Worm (Caenorhabditis elegans): Measurements from ENCODE around the gene F45G2.9.

- TF ChIP-seq ceh-82 (tag; optimal IDR thresholded peaks at IDR 0.05) (no peak), dpl-1 (GFP tag; optimal IDR thresholded peaks at IDR 0.05) (no peak), fos-1 (tag; optimal IDR thresholded peaks at IDR 0.05) (no peak), ztf-11 (tag; optimal IDR thresholded peaks at IDR 0.05) (no peak), mep-1 (tag; optimal IDR thresholded peaks at IDR 0.05) (no peak), lin-15B (tag; optimal IDR thresholded peaks at IDR 0.05) (no peak), nhr-11 (tag; optimal IDR thresholded peaks at IDR 0.05) (no peak), skn-1 (tag; optimal IDR thresholded peaks at IDR 0.05) (no peak), egl-27 (tag; optimal IDR thresholded peaks at IDR 0.05) (no peak), ces-1 (GFP tag; optimal IDR thresholded peaks at IDR 0.05) (no peak), fkh-10 (GFP tag; optimal IDR thresholded peaks at IDR 0.05) (no peak)
These were observed 43.5 kb downstream of the F45G2.9 start, which contains the start of gene dnj-17 for ce11 chrIII:13393239-13393638.

All from whole organism, L1 larva.